Worm (Caenorhabditis elegans): ENCODE data around the gene lgc-57.

ce11 chrII:10680130-10680529 is 14.7 kb upstream of the lgc-57 start:
- no peak for TF ChIP-seq fos-1 (tag; optimal IDR thresholded peaks at IDR 0.05)
- TF ChIP-seq mdl-1 (tag; optimal IDR thresholded peaks at IDR 0.05) = no peak
- no peak for TF ChIP-seq nhr-28 (tag; optimal IDR thresholded peaks at IDR 0.05)
- no peak for TF ChIP-seq ztf-4 (tag; optimal IDR thresholded peaks at IDR 0.05)
- no peak for TF ChIP-seq snpc-4 (tag; optimal IDR thresholded peaks at IDR 0.05)
- TF ChIP-seq lin-15B (tag; optimal IDR thresholded peaks at IDR 0.05) = no peak
- no peak for TF ChIP-seq unc-39 (tag; optimal IDR thresholded peaks at IDR 0.05)
- no peak for TF ChIP-seq daf-12 (tag; optimal IDR thresholded peaks at IDR 0.05)
- TF ChIP-seq pqm-1 (tag; optimal IDR thresholded peaks at IDR 0.05) = no peak
- TF ChIP-seq ZK546.5 (tag; optimal IDR thresholded peaks at IDR 0.05) = no peak
- no peak for TF ChIP-seq nhr-67 (tag; optimal IDR thresholded peaks at IDR 0.05)

Data from whole organism, L3 larva.